Worm (Caenorhabditis elegans) whole organism, L2 larva: Measurements from ENCODE around the gene F56D5.5.

Experiments used
- fos-1 ChIP-seq: fragments of 150-350 bp; optimal IDR thresholded peaks from 2 replicates; lab custom pipeline; 2014; ENCODE audit warnings: missing biosample characterization, missing genetic modification characterization
- lin-13 ChIP-seq: fragments of 150-350 bp; optimal IDR thresholded peaks from 2 replicates; lab custom pipeline; 2014; ENCODE audit warnings: missing biosample characterization, missing genetic modification reagents, missing genetic modification characterization
- lin-39 ChIP-seq: fragments of 150-350 bp; optimal IDR thresholded peaks from 2 replicates; lab custom pipeline; 2014; ENCODE audit warnings: missing biosample characterization, missing genetic modification reagents, missing genetic modification characterization
- mab-5 ChIP-seq: fragments of 150-350 bp; optimal IDR thresholded peaks from 2 replicates; lab custom pipeline; 2014; ENCODE audit warnings: missing biosample characterization, missing genetic modification characterization
- mdl-1 ChIP-seq, 2 experiments: fragments of 150-350 bp in 1 of 2; sonication (generic microtip) in 1 of 2; optimal IDR thresholded peaks; 2 replicates each; lab custom pipeline; 2017; ENCODE audit warnings: missing biosample characterization in 2 of 2, missing genetic modification characterization in 2 of 2
- nhr-11 ChIP-seq: fragments of 150-350 bp; optimal IDR thresholded peaks from 2 replicates; lab custom pipeline; 2014; ENCODE audit warnings: missing biosample characterization, missing genetic modification characterization
- nhr-237 ChIP-seq: fragments of 150-350 bp; optimal IDR thresholded peaks from 2 replicates; lab custom pipeline; 2014; ENCODE audit warnings: missing biosample characterization, missing genetic modification characterization
- skn-1 ChIP-seq: sonication (generic microtip); optimal IDR thresholded peaks from 2 replicates; lab custom pipeline; 2017; ENCODE audit warnings: missing biosample characterization, missing genetic modification characterization
- unc-62 ChIP-seq: fragments of 150-350 bp; optimal IDR thresholded peaks from 2 replicates; lab custom pipeline; 2014; ENCODE audit warnings: missing biosample characterization, missing genetic modification reagents, missing genetic modification characterization
- zag-1 ChIP-seq: fragments of 150-350 bp; optimal IDR thresholded peaks from 2 replicates; lab custom pipeline; 2014; ENCODE audit warnings: missing biosample characterization, missing genetic modification characterization

DNA sequence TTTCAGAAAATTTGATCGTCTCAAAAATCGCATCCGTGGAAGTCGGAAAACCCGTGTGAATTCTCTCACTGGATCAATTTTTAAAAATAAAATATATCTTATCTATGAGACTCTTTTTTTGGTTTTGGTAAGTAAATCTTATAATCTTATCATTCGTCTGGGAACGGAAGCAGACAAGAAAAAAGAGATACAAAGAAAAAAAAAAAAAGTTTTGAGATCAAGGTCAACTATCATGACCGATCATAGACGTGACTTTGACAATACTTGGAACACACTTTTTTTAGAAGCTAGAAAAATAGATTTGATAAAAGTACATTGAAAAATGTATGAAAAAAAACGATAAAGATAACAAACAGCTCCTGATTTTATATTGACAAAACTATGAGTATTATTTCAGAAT lies 31.4 kb downstream of the F56D5.5 start:
- TF ChIP-seq skn-1 (tag; lab: Kevin White, UChicago): no peak
- no peak for TF ChIP-seq nhr-237 (tag; lab: Kevin White, UChicago)
- no peak for TF ChIP-seq fos-1
- TF ChIP-seq mab-5 (tag; lab: Kevin White, UChicago): no peak
- no peak for TF ChIP-seq lin-39 (tag; lab: Kevin White, UChicago)
- TF ChIP-seq lin-13 (GFP tag; lab: Kevin White, UChicago): no peak
- TF ChIP-seq unc-62 (GFP tag; lab: Kevin White, UChicago): no peak
- TF ChIP-seq nhr-11 (tag; lab: Kevin White, UChicago): no peak
- TF ChIP-seq mdl-1 (tag; optimal IDR thresholded peaks at IDR 0.05; lab: Kevin White, UChicago): no peak
- TF ChIP-seq zag-1 (tag; lab: Kevin White, UChicago): no peak
